Worm (Caenorhabditis elegans): ENCODE results near the gene suca-1.

Gene suca-1

DNA sequence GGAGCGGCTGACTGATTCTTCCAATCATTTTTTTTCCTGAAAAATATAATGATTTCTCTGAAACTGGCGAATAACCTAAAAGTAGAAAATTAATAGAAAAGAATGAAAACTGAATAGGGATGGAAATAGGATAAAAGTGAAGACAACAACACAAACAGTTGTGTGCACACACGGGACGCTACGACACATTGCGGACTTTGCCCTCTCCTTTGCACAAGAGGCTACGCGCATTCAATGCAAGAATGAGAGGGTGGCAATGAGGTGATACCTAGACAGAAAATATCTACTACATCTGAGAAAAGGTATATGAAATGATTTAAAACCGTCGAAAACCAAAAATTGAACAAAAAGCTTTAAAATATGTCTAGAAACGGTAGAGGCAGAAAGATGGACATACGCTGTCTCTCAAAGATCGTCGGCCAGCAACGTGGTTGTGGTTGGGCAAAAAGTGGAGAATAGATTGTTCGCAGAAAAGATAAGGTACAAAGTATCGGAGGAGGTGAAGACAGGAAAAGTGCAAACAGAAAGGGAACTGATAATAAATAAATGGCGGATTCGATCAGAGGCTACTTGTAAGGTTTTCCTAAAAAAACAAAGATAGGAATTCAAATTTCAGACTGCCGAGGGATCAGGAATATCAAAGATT lies at the start of gene suca-1:
suca-1 (minus strand) TSS at position 36 of the 646 bp plus-strand sequence.
- TF ChIP-seq lin-40 (tag; optimal IDR thresholded peaks at IDR 0.05): peak; percentile 8
- TF ChIP-seq dox-1 (GFP tag; IDR thresholded peaks at IDR 0.05): peak; percentile 45
- no peak for TF ChIP-seq madf-10 (tag; optimal IDR thresholded peaks at IDR 0.05)
- TF ChIP-seq nhr-80 (tag; optimal IDR thresholded peaks at IDR 0.05): peak; percentile 85
- TF ChIP-seq B0336.3 (GFP tag; IDR thresholded peaks at IDR 0.05): no peak
- no peak for TF ChIP-seq ZK185.1 (tag; optimal IDR thresholded peaks at IDR 0.05; ENCODE audit: poor library complexity, severe bottlenecking)

DNA sequence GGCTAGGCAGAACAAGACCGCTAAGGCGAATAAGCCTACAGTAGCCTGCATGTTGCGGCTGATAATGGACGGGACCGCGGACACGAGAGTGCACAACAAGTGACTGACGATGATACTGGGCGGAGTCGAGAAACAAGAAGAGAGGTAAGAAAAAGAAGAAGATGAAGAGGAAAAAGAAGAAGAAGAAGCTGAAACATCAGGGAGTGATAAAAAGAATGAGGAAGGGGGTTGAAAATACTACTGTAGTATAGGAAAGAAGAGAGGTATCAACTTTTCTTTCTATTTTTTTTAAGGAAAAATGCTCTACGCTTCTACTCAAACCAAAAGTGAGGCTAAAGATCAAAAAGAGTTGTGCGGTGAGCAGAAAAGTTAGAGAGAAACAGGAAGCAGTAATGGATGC lies 48.9 kb upstream of the suca-1 start, which contains the start of gene T21B6.3:
T21B6.3 (minus strand) TSS at position 101 of the 400 bp plus-strand sequence.
- TF ChIP-seq unc-130 (GFP tag; optimal IDR thresholded peaks at IDR 0.05) (no peak), tbx-9 (tag; optimal IDR thresholded peaks at IDR 0.05; ENCODE audit: borderline replicate concordance) (no peak)

- TF ChIP-seq B0019.2 (GFP tag; conservative IDR thresholded peaks at IDR 0.05) (no peak), lir-1 (GFP tag; conservative IDR thresholded peaks at IDR 0.05) (no peak), C06A6.2 (GFP tag; conservative IDR thresholded peaks at IDR 0.05) (no peak), F37B4.10 (GFP tag; IDR thresholded peaks at IDR 0.05) (no peak), let-607 (tag; optimal IDR thresholded peaks at IDR 0.05) (no peak), F55B11.4 (tag; optimal IDR thresholded peaks at IDR 0.05; ENCODE audit: borderline replicate concordance, insufficient read depth) (no peak), nhr-179 (tag; optimal IDR thresholded peaks at IDR 0.05) (no peak), ceh-27 (GFP tag; optimal IDR thresholded peaks at IDR 0.05) (no peak), K12H6.12 (tag; optimal IDR thresholded peaks at IDR 0.05) (no peak), Y67H2A.10 (GFP tag; conservative IDR thresholded peaks at IDR 0.05) (no peak), hrde-1 (tag; optimal IDR thresholded peaks at IDR 0.05; ENCODE audit: borderline replicate concordance) (no peak), snpc-3.4 (tag; optimal IDR thresholded peaks at IDR 0.05) (no peak), hmg-1.2 (GFP tag; IDR thresholded peaks at IDR 0.05) (no peak), snpc-1.1 (tag; optimal IDR thresholded peaks at IDR 0.05; ENCODE audit: insufficient read depth) (no peak), egl-18 (GFP tag; IDR thresholded peaks at IDR 0.05) (no peak), F57C9.4 (tag; optimal IDR thresholded peaks at IDR 0.05) (no peak), tbp1 (GFP tag; optimal IDR thresholded peaks at IDR 0.05) (no peak), mel-28 (tag; optimal IDR thresholded peaks at IDR 0.05; ENCODE audit: borderline replicate concordance) (no peak), snpc-1.3 (tag; optimal IDR thresholded peaks at IDR 0.05; ENCODE audit: insufficient read depth) (no peak)
Observed at ce11 chrX:10941255-10941654, 41.3 kb upstream of the suca-1 start, which contains the start of gene pho-7. pho-7 (minus strand) TSS chrX:10941355.

- TF ChIP-seq mxl-1 (tag; optimal IDR thresholded peaks at IDR 0.05) (no peak), hmg-20 (GFP tag; IDR thresholded peaks at IDR 0.05) (no peak), let-607 (tag; optimal IDR thresholded peaks at IDR 0.05) (no peak), attf-3 (GFP tag; conservative IDR thresholded peaks at IDR 0.05) (no peak), dpl-1 (GFP tag; optimal IDR thresholded peaks at IDR 0.05) (no peak), K12H6.12 (tag; optimal IDR thresholded peaks at IDR 0.05) (no peak), sdz-38 (tag; optimal IDR thresholded peaks at IDR 0.05) (no peak), repo-1 (tag; optimal IDR thresholded peaks at IDR 0.05) (no peak), sea-2 (GFP tag; IDR thresholded peaks at IDR 0.05) (no peak), lsl-1 (GFP tag; optimal IDR thresholded peaks at IDR 0.05) (no peak), zim-3 (tag; optimal IDR thresholded peaks at IDR 0.05) (no peak), mes-4 (tag; optimal IDR thresholded peaks at IDR 0.05) (no peak)
Observed at ce11 chrX:10933308-10934014, 33.5 kb upstream of the suca-1 start.

All from whole organism, young adult.